Worm (Caenorhabditis elegans) whole organism, L4/young adult: ENCODE measurements around the gene Y66H1A.8.

Experiments used
- W03F9.2 ChIP-seq: fragments of 150-350 bp; optimal IDR thresholded peaks from 2 replicates; lab custom pipeline; 2014; ENCODE audit warnings: missing biosample characterization, missing genetic modification characterization
- dao-5 ChIP-seq: sonication (generic microtip); optimal IDR thresholded peaks from 2 replicates; lab custom pipeline; 2016; ENCODE audit warnings: missing genotype, missing genetic modification characterization, moderate library complexity, missing compliant biosample characterization
- him-1 ChIP-seq: sonication (generic microtip); optimal IDR thresholded peaks from 2 replicates; lab custom pipeline; 2016; ENCODE audit warnings: missing genotype, missing genetic modification reagents, missing genetic modification characterization, missing compliant biosample characterization

DNA sequence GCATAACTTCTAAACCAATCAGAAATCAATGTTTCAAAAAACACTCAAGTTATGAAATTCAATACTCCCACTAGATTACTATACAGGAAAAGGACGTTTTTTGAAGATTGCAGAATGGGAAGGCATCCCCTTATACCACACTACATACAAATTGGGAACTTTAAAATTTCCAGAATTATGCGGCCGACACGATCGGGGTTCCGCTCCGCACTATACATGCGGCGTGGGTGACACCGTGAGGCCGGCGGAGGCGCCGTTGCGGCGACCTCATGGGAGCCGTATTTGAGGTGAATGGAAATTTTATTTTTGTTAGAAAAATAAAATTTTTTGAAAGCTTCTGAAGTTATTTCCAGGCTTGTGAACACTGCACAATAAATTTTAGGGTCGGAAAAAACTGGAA, 13.6 kb upstream of the Y66H1A.8 start:
- TF ChIP-seq him-1 = no peak
- TF ChIP-seq dao-5 (tag; lab: Kevin White, UChicago) = no peak
- no peak for TF ChIP-seq W03F9.2 (tag; lab: Kevin White, UChicago)
